Fruit fly (Drosophila melanogaster) whole organism, wandering third instar larva: ENCODE data around the gene CG14507.

Experiments
- CG9705 ChIP-seq: fragments of 200-800 bp; sonication (Bioruptor generic); optimal IDR thresholded peaks from 2 replicates; lab custom pipeline; 2018; ENCODE audit warnings: missing biosample characterization, mild to moderate bottlenecking, missing genetic modification characterization
- CrebA ChIP-seq: fragments of 200-800 bp; sonication (Bioruptor generic); optimal IDR thresholded peaks from 2 replicates; lab custom pipeline; 2016; ENCODE audit warnings: missing biosample characterization, mild to moderate bottlenecking, missing genetic modification characterization, borderline replicate concordance
- Myc ChIP-seq: fragments of >200 bp; optimal IDR thresholded peaks from 2 replicates; lab custom pipeline; 2017
- Rel ChIP-seq, 2 experiments: fragments of 200-800 bp; sonication (Bioruptor generic) in 1 of 2; optimal IDR thresholded peaks; 2 replicates in 1 of 2; 3 replicates in 1 of 2; lab custom pipeline; 2016 to 2019; ENCODE audit warnings: mild to moderate bottlenecking in 2 of 2, missing biosample characterization in 2 of 2, missing genetic modification characterization in 2 of 2, moderate library complexity in 1 of 2
- Vsx2 ChIP-seq: fragments of 200-300, 225-300 bp; sonication (Bioruptor generic); optimal IDR thresholded peaks from 2 replicates; lab custom pipeline; 2018; ENCODE audit warnings: missing biosample characterization, missing genetic modification characterization; ENCODE audit not compliant: partially characterized antibody
- dsf ChIP-seq: sonication (Bioruptor generic); optimal IDR thresholded peaks from 2 replicates; lab custom pipeline; 2016; ENCODE audit warnings: missing biosample characterization, missing genetic modification characterization, borderline replicate concordance
- lola ChIP-seq: fragments of >200 bp; optimal IDR thresholded peaks from 2 replicates; lab custom pipeline; 2017; ENCODE audit warnings: missing biosample characterization, missing genetic modification characterization
- psq ChIP-seq: fragments of 200-800 bp; sonication (Bioruptor generic); optimal IDR thresholded peaks from 3 replicates; lab custom pipeline; 2017; ENCODE audit warnings: missing biosample characterization, mild to moderate bottlenecking, missing genetic modification characterization, moderate library complexity
- usp ChIP-seq: fragments of >200 bp; optimal IDR thresholded peaks from 2 replicates; lab custom pipeline; 2017; ENCODE audit warnings: missing biosample characterization, missing genetic modification characterization
- woc ChIP-seq: sonication (Bioruptor generic); optimal IDR thresholded peaks from 2 replicates; lab custom pipeline; 2016; ENCODE audit warnings: missing biosample characterization, mild to moderate bottlenecking, missing genetic modification characterization

dm6 chr3R:29244727-29245126 lies 17.2 kb upstream of the CG14507 start, which contains the start of gene CG31445:
- no peak for TF ChIP-seq Vsx2 (GFP tag; lab: Kevin White, UChicago)
- TF ChIP-seq lola (GFP tag; lab: Kevin White, UChicago) = no peak
- no peak for TF ChIP-seq dsf (GFP tag; lab: Kevin White, UChicago)
- TF ChIP-seq Rel (GFP tag; optimal IDR thresholded peaks at IDR 0.05; lab: Kevin White, UChicago) = no peak
- TF ChIP-seq Rel (tag; optimal IDR thresholded peaks at IDR 0.05; lab: Kevin White, UChicago) = no peak
- TF ChIP-seq CrebA (GFP tag; lab: Kevin White, UChicago) = no peak
- no peak for TF ChIP-seq usp (GFP tag; lab: Kevin White, UChicago)
- TF ChIP-seq woc (GFP tag; lab: Kevin White, UChicago) = no peak
- no peak for TF ChIP-seq psq
- no peak for TF ChIP-seq Myc (lab: Kevin White, UChicago)
- no peak for TF ChIP-seq CG9705 (GFP tag; lab: Kevin White, UChicago)
